Fruit fly (Drosophila melanogaster) Kc167 (cell line): ENCODE results near the gene qin.

ENCODE experiments used
- Myc ChIP-seq: fragments of >200 bp; optimal IDR thresholded peaks from 2 replicates; lab custom pipeline; 2017; ENCODE audit warnings: missing external identifiers
- Sin3A ChIP-seq: fragments of >200 bp; optimal IDR thresholded peaks from 2 replicates; lab custom pipeline; 2018; ENCODE audit warnings: missing external identifiers
- h ChIP-seq: fragments of >200 bp; optimal IDR thresholded peaks from 3 replicates; lab custom pipeline; 2018; ENCODE audit warnings: missing external identifiers
- insv ChIP-seq: fragments of >200 bp; optimal IDR thresholded peaks from 3 replicates; lab custom pipeline; 2018; ENCODE audit warnings: missing external identifiers
- psq ChIP-seq: fragments of >200 bp; optimal IDR thresholded peaks from 2 replicates; lab custom pipeline; 2017; ENCODE audit warnings: missing external identifiers
- ttk ChIP-seq: sonication (Bioruptor generic); optimal IDR thresholded peaks from 2 replicates; lab custom pipeline; 2017; ENCODE audit warnings: missing external identifiers

qin gene

DNA sequence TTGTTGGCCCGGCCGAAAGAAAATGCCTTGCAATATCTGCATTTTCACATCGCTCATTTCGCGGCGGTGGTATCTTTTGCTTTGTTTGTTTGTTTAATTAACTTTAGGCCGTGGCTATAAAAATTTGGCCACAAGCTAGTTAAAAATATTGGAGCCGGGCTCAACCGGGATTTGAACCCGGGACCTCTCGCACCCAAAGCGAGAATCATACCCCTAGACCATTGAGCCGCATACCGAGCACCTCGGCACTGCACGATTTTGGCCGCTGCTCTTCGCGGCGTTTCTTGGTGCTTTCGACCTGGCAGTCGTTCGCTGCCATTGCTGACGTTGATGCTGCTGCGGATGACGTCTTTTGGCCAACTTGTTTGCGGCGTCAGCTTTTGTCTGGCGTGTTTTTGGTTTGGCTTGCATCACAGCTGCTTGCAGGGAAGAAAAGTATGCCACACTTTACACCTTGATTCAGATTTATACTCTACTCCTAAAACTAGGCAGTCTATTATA is 37.5 kb downstream of the qin start:
- TF ChIP-seq Myc (lab: Kevin White, UChicago) (no peak), insv (no peak), h (lab: Kevin White, UChicago) (no peak), psq (lab: Kevin White, UChicago) (no peak)

DNA sequence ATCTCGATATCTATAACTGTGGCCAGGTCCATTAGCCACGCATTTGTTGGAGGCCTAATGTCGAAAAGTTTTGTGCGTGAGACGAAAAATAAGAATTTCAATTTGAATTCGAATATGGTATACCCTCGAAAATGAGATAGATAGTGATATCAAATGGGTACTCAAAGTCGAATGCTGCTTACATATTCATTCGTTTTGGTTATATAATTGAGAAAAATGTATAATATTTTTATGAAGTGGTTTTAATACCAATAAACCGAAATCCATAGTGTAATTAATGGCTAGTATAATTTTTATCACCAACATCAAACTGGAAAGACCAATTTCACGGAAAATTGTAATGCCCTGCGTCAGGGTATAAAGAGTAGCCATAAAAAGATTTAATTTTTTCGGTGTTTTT is 42.3 kb downstream of the qin start:
- TF ChIP-seq ttk (lab: Kevin White, UChicago) (no peak), psq (lab: Kevin White, UChicago) (no peak), h (lab: Kevin White, UChicago) (no peak), Myc (lab: Kevin White, UChicago) (no peak), insv (no peak), Sin3A (lab: Kevin White, UChicago) (no peak)

DNA sequence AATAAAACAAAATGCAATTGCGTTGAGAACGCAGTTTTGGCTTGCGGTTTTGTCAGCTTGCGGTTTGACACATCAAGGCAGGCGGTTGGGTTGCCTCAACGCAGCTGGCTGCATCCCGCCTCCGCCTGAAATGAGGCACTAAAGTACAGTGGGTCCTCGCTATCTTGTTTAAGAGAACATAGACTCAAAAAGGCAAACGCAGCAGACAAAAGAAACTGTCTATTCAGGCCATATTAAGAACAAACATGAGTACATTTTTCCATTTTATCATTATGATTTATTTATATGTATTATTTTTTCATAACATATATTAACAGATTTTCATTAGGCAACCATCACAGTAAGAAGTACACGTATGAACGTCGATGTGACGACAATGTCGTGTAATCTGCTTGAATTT is 48.8 kb downstream of the qin start:
- TF ChIP-seq insv (no peak), h (lab: Kevin White, UChicago) (no peak), ttk (lab: Kevin White, UChicago) (no peak), Sin3A (lab: Kevin White, UChicago) (no peak), Myc (lab: Kevin White, UChicago) (no peak), psq (lab: Kevin White, UChicago) (no peak)

DNA sequence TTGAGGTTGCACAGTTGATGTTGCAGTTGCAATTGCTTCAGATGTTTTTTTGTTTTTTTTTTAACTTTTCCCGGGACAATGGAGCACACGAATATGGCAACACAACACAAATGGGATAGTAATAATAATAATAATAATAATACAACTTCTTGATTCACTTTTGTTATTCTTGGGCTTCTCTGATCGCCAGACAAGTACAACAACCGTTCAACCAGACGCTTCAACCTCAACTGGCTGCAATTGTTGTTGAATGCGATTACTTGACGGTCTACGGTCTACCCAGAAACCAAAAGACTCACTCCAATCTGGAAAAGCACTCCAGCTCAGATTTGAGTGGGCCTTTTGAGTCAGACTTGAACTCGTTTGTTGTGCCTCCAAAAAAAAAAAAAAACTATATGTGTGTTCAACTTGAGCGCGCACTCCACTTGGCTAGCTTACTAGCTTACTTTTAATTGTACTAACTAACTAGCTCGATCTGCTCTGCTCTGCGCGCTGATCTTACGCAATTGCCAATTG is 50.5 kb downstream of the qin start, which contains the start of gene CG14301:
CG14301 (minus strand) TSS at position 216 of the 516 bp plus-strand sequence.
- TF ChIP-seq Sin3A (lab: Kevin White, UChicago): no peak
- no peak for TF ChIP-seq ttk (lab: Kevin White, UChicago)
- TF ChIP-seq psq (lab: Kevin White, UChicago): no peak
- no peak for TF ChIP-seq h (lab: Kevin White, UChicago)
- TF ChIP-seq Myc (lab: Kevin White, UChicago): no peak

DNA sequence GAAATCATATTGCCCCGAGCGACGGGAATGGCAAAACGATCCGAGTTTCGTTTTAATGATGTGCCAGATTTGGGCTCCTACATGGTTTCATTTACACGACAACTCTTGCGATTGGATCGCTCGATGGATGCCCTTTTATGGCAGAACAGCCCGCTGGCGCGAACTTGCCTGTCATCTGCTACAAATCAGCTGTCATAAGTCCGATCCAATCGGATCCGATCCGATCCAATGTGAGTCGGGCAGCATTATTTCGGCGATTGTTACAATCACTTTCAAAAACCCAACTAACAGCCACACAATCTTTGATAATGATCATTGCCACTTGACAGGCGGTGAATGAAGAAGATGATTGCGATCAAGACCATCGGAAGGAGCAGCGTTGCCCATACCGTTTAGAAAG is 52.8 kb downstream of the qin start:
- TF ChIP-seq Myc (lab: Kevin White, UChicago) (no peak), h (lab: Kevin White, UChicago) (no peak), psq (lab: Kevin White, UChicago) (no peak), Sin3A (lab: Kevin White, UChicago) (no peak), ttk (lab: Kevin White, UChicago) (no peak), insv (no peak)

DNA sequence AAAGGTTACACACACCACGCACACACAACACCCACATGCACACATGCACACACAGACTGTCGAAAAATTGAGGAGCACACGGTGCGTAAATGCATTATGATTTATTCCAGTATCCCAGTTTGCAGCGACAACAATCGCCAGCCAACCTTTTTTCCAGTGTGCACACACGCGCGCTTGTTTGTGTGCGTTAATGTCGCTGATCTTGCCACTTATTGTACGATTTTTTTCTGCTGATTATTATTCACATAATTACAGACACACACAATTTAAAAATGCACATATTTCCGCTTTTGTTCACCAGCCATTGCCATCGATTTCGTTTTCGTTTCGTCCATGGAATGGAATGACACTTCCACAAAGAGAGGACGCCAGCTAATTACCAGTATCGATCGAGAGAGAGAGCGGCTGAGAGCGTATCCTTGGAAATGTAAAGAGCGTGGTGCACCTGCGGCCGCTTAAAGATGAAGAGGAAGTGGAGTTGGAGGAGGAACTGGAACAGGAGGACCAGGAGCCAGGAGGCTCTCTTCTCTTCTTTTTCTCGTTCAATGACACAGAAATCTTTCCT is 67.6 kb downstream of the qin start:
- no peak for TF ChIP-seq Sin3A (lab: Kevin White, UChicago)
- no peak for TF ChIP-seq psq (lab: Kevin White, UChicago)

DNA sequence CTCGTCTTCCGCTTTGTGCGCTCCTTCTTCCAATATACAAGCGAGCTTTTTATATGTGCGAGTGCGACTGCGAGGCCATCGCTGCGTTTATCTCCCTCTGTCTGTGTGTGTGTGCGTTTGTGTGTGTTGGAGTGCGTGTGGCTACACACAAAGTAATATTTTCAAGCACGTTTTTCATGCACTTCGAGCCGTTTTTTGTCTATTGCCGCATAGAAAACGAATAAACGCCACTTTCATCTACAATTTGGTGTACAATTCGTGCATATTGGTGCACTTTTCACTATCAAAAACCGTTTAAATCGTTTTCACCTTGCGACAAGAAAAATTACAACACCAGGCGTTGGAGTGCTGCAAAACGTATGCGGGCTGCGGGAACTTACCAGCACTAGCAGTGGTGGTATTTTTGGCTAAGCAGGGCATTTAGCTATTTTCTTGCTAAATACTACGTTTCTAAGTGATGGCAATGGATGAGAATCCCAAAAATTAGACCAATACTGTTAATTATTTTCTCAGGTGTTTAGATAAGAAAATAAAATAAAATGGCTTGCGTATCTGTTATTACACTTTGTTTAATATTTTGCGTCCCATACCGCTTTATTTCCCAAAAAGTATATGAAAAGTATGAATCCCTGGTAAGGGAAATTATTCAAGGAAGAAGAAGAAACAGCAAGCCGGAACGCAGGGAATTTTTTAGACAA is 68.3 kb downstream of the qin start, which contains the start of the genes CG31224 and CstF64:
CG31224 (minus strand) TSS at position 365 of the 698 bp plus-strand sequence.
CstF64 (plus strand) TSS at position 674 of the 698 bp plus-strand sequence.
- no peak for TF ChIP-seq h (lab: Kevin White, UChicago)
- TF ChIP-seq insv: no peak
- no peak for TF ChIP-seq Sin3A (lab: Kevin White, UChicago)
- no peak for TF ChIP-seq psq (lab: Kevin White, UChicago)
- TF ChIP-seq Myc (lab: Kevin White, UChicago): no peak
- no peak for TF ChIP-seq ttk (lab: Kevin White, UChicago)

DNA sequence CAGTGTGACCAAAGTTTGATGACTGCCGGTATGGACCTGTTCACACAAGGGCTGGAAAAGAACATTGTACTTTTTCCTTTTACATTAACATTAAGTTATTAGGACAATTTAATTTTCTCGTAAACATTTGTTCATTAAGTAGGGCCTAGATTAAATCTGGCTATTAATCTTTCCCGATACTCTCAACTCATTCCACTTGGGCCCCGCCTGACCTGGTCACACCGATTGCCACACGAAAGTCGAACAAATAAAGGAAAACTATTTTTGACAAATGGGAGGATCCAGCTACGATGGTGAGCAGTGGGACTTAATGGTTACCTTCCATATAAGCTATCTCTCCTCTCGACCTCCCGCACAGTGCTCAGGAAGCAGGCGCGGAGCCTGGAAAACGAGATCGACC is 72.7 kb downstream of the qin start, which contains the start of the genes Cpsf73 and Gos28:
Cpsf73 (minus strand) TSS at position 28 of the 400 bp plus-strand sequence.
Gos28 (plus strand) TSS at position 214 of the 400 bp plus-strand sequence.
- TF ChIP-seq Myc (lab: Kevin White, UChicago): no peak

DNA sequence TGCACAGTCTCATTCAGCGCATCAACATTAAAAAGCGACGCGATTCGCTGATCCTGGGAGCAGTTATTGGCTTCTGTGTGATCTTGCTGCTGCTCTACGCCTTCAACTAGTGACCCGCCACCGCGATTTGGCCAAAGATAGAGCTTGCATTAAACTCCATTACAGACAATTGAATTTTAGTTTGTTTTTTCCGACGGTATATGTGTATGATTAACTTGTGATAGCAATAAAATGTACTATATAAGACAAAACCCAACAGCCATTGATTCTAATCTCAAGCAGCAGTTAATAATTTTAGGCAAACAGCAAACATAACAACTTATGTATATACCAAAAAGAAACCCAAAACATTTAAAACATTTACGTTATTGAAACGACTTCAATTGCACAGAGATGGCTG is 74.2 kb downstream of the qin start, which contains the start of gene CG31231:
CG31231 (plus strand) TSS at position 301 of the 400 bp plus-strand sequence.
- TF ChIP-seq Myc (lab: Kevin White, UChicago): no peak
- no peak for TF ChIP-seq Sin3A (lab: Kevin White, UChicago)
- TF ChIP-seq psq (lab: Kevin White, UChicago): no peak
- no peak for TF ChIP-seq h (lab: Kevin White, UChicago)
- TF ChIP-seq ttk (lab: Kevin White, UChicago): no peak
- no peak for TF ChIP-seq insv

DNA sequence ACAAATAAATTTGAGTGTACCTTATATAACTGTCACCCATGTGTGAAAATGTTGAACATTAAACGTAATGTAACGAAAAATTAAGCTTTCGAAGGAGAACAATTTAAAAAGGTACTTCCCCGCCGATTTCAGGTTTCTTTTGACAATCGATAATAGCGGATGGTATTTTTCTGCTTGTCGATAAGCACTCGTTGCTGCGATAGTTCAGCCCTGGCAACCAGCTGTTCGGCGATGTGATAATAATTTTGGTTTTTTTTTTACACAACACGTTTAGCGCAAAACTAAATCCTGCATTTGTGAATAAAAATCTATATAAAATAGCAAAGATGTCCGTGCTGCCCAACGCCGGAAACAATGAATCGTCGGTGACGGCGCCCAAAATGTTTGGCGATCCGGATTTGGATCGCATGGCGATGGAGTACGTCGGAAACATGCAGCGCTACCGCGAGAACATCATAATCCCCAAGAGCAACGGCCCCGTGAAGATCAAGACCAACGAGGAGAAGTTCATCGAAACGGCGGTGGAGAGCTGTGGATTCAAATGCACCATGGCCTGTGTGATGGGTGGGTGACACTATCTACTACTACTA is 76.9 kb downstream of the qin start, which contains the start of gene CG31229:
CG31229 (plus strand) TSS at position 194 of the 590 bp plus-strand sequence.
- no peak for TF ChIP-seq insv
- TF ChIP-seq h (lab: Kevin White, UChicago): no peak
- no peak for TF ChIP-seq ttk (lab: Kevin White, UChicago)
- no peak for TF ChIP-seq Myc (lab: Kevin White, UChicago)
- TF ChIP-seq Sin3A (lab: Kevin White, UChicago): no peak
- TF ChIP-seq psq (lab: Kevin White, UChicago): no peak

DNA sequence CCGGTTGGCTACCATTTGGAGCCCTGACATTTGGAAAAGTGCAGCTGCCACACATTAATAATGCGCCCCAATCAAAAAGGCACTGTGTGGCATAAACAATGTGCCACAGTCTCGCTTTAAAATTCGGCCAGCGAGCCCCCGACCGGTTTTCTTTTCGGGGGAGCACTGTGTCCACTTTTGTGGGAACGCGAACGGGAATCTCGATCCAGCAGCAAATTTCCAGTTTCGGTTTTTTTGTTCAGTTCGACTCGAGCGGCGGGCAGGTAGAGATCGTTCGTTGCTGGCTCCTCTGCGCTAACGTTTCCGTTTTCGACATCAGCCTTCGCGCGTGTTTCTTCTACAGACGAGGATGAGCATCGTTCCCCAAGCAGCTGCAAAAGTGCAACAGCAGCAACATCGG is 78.3 kb downstream of the qin start, which contains the start of gene CG7702:
CG7702 (plus strand) TSS at position 239 of the 400 bp plus-strand sequence.
- TF ChIP-seq Myc (lab: Kevin White, UChicago) (no peak), psq (lab: Kevin White, UChicago) (no peak), h (lab: Kevin White, UChicago) (no peak), ttk (lab: Kevin White, UChicago) (no peak), Sin3A (lab: Kevin White, UChicago) (no peak), insv (no peak)
